Fruit fly (Drosophila melanogaster) whole organism, pupa: Measurements from ENCODE around the gene MTF-1.
A peak's percentile ranks its signal among the peaks of the same experiment; 100 is the strongest.

Experiments used
- CG10348 ChIP-seq: fragments of 200-800 bp; sonication (Bioruptor generic); IDR thresholded peaks from 2 replicates; pipeline ENCODE4 v1.3.6; 2022; ENCODE audit warnings: missing biosample characterization, missing genetic modification characterization
- CG12605 ChIP-seq: fragments of 200-800 bp; sonication (Bioruptor generic); IDR thresholded peaks from 2 replicates; pipeline ENCODE4 v1.3.6; 2022; ENCODE audit warnings: missing biosample characterization, missing genetic modification characterization
- CG13204 ChIP-seq: fragments of 200-800 bp; sonication (Bioruptor generic); optimal IDR thresholded peaks from 2 replicates; lab custom pipeline; 2018; ENCODE audit warnings: missing biosample characterization, mild to moderate bottlenecking, missing genetic modification characterization, moderate library complexity
- CG14655 ChIP-seq: fragments of 200-800 bp; sonication (Bioruptor generic); optimal IDR thresholded peaks from 3 replicates; lab custom pipeline; 2017; ENCODE audit warnings: mild to moderate bottlenecking, missing biosample characterization, missing genetic modification reagents, missing genetic modification characterization
- CG15710 ChIP-seq: fragments of 200-800 bp; sonication (Bioruptor generic); optimal IDR thresholded peaks from 2 replicates; lab custom pipeline; 2018; ENCODE audit warnings: missing biosample characterization, mild to moderate bottlenecking, missing genetic modification characterization, moderate library complexity
- CG17806 ChIP-seq: fragments of 200-800 bp; sonication (Bioruptor generic); optimal IDR thresholded peaks from 2 replicates; lab custom pipeline; 2018; ENCODE audit warnings: missing biosample characterization, mild to moderate bottlenecking, missing genetic modification characterization, moderate library complexity
- CG32121 ChIP-seq: fragments of 200-800 bp; sonication (Bioruptor generic); IDR thresholded peaks from 2 replicates; pipeline ENCODE4 v1.3.6; 2022; ENCODE audit warnings: missing biosample characterization, missing genetic modification characterization
- CG34367 ChIP-seq: fragments of 200-800 bp; sonication (Bioruptor generic); optimal IDR thresholded peaks from 2 replicates; lab custom pipeline; 2018; ENCODE audit warnings: missing biosample characterization, mild to moderate bottlenecking, missing genetic modification characterization
- CG4496 ChIP-seq: fragments of 200-800 bp; sonication (Bioruptor generic); IDR thresholded peaks from 3 replicates; pipeline ENCODE4 v1.3.6; 2022; ENCODE audit warnings: missing biosample characterization, missing genetic modification characterization
- CG8159 ChIP-seq: fragments of 200-800 bp; sonication (Bioruptor generic); optimal IDR thresholded peaks from 3 replicates; lab custom pipeline; 2018; ENCODE audit warnings: missing biosample characterization, mild to moderate bottlenecking, missing genetic modification characterization, moderate library complexity
- CG8301 ChIP-seq: fragments of 200-800 bp; sonication (Bioruptor generic); optimal IDR thresholded peaks from 2 replicates; lab custom pipeline; 2018; ENCODE audit warnings: missing biosample characterization, mild to moderate bottlenecking, missing genetic modification characterization
- CG9948 ChIP-seq: fragments of 200-800 bp; sonication (Bioruptor generic); optimal IDR thresholded peaks from 2 replicates; lab custom pipeline; 2018; ENCODE audit warnings: missing biosample characterization, mild to moderate bottlenecking, missing genetic modification characterization, moderate library complexity
- D1 ChIP-seq: fragments of 200-800 bp; sonication (Bioruptor generic); optimal IDR thresholded peaks from 2 replicates; lab custom pipeline; 2018; ENCODE audit warnings: missing biosample characterization, mild to moderate bottlenecking, missing genetic modification characterization, moderate library complexity
- EcR ChIP-seq: fragments of 200-800 bp; sonication (Bioruptor generic); optimal IDR thresholded peaks from 3 replicates; lab custom pipeline; 2019; ENCODE audit warnings: missing biosample characterization, missing genetic modification characterization, mild to moderate bottlenecking, moderate library complexity, missing genetic modification reagents
- Ets98B ChIP-seq: fragments of 200-800 bp; sonication (Bioruptor generic); IDR thresholded peaks from 2 replicates; pipeline ENCODE4 v1.3.6; 2022; ENCODE audit warnings: missing biosample characterization, missing genetic modification characterization
- Pif1A ChIP-seq: fragments of 200-800 bp; sonication (Bioruptor generic); optimal IDR thresholded peaks from 3 replicates; lab custom pipeline; 2016; ENCODE audit warnings: missing biosample characterization, missing genetic modification characterization
- Pif1B ChIP-seq: fragments of 200-800 bp; sonication (Bioruptor generic); optimal IDR thresholded peaks from 3 replicates; lab custom pipeline; 2016; ENCODE audit warnings: missing biosample characterization, missing genetic modification characterization
- Snoo ChIP-seq: fragments of 200-800 bp; sonication (Bioruptor generic); optimal IDR thresholded peaks from 3 replicates; lab custom pipeline; 2017; ENCODE audit warnings: missing biosample characterization, mild to moderate bottlenecking, missing genetic modification characterization, inconsistent platforms
- fd96Ca ChIP-seq: fragments of 200-800 bp; sonication (Bioruptor generic); IDR thresholded peaks from 3 replicates; pipeline ENCODE4 v1.3.6; 2022; ENCODE audit warnings: missing biosample characterization, missing genetic modification characterization
- gl ChIP-seq: fragments of 200-800 bp; sonication (Bioruptor generic); optimal IDR thresholded peaks from 2 replicates; lab custom pipeline; 2018; ENCODE audit warnings: missing biosample characterization, mild to moderate bottlenecking, missing genetic modification characterization
- rn ChIP-seq: fragments of 200-800 bp; sonication (Bioruptor generic); IDR thresholded peaks from 2 replicates; pipeline ENCODE4 v1.3.6; 2022; ENCODE audit warnings: missing biosample characterization, missing genetic modification characterization

MTF-1 gene

DNA sequence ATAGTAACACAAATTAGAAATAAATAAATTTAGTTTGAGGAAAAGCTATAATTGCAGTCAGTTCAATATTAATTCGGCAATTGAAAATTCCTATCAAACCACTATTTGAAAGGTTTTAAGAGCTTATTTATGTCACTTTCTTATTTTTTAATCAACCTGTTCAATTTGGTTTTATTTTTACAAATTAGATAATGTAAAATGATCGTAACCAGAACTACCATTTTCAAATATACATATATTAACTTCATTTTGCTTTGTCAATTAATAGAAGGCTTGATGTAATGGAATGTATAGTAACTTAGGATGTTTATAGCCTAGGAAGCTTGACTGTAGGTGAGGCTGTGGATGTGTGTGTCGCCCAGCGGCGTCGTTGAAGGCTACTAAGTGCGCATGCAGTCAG is 36.5 kb downstream of the MTF-1 start:
- TF ChIP-seq CG17806, result peak; percentile 26
- peak; percentile 41 for TF ChIP-seq CG14655
- no peak for TF ChIP-seq CG10348 (GFP tag; lab: Robert Waterston, UW)
- TF ChIP-seq CG32121, result no peak
- TF ChIP-seq CG34367 (tag; lab: Kevin White, UChicago), result no peak
- TF ChIP-seq Pif1B (GFP tag; lab: Kevin White, UChicago), result no peak
- no peak for TF ChIP-seq CG13204 (GFP tag; lab: Kevin White, UChicago)
- no peak for TF ChIP-seq fd96Ca (GFP tag; lab: Robert Waterston, UW)
- no peak for TF ChIP-seq EcR (GFP tag; lab: Kevin White, UChicago)
- TF ChIP-seq Pif1A (GFP tag; lab: Kevin White, UChicago), result no peak
- no peak for TF ChIP-seq CG12605
- peak; percentile 7 for TF ChIP-seq CG15710 (tag; lab: Kevin White, UChicago)
- no peak for TF ChIP-seq CG4496 (GFP tag; lab: Robert Waterston, UW)
- TF ChIP-seq CG9948 (tag; lab: Kevin White, UChicago), result peak; percentile 34
- TF ChIP-seq CG8159 (tag; lab: Kevin White, UChicago), result peak; percentile 50
- no peak for TF ChIP-seq Snoo (tag; lab: Kevin White, UChicago)
- no peak for TF ChIP-seq D1 (tag; lab: Kevin White, UChicago)
- TF ChIP-seq CG8301, result peak; percentile 1
- no peak for TF ChIP-seq Ets98B (GFP tag; lab: Robert Waterston, UW)

DNA sequence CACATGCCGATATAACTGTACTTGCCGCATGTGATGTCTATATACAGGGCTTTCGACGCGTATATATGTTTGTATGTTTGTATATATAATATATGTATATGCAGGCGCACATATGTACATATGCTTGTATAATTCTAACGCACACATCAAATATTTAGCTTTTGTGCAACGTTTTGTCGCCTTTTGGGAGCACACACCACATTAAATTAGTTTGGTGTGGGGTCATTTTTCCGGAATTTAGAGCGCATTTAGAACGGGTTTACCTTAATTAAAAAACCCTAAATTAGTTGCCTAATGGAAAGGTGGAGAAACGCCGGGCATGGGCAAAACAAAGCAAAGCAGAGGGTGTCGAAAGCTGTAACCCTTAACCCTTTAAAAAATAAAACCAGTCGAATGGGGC is 37.2 kb downstream of the MTF-1 start:
- TF ChIP-seq CG8301 (no peak), CG10348 (GFP tag; lab: Robert Waterston, UW) (no peak), CG14655 (no peak), CG32121 (no peak), Pif1B (GFP tag; lab: Kevin White, UChicago) (no peak)

DNA sequence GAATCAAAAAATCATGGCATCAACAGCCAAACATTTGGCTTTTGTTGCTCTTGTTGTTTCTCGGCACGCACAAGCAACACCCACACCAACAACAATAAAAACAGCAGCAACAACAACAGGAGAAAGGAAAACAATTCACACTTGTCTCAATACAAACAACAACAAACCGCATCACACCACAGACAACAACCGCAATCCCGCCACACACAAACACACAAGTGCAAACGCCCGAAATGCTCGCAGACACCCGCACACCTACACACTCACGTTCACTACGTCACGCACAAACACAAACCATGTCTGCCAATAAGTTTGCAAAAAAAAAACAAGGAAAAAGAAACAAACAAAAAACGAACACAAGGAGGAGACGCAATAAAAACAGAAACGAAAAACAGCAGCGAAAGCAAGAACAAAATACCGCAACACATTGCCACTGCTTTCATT is 37.7 kb downstream of the MTF-1 start:
- TF ChIP-seq CG13204 (GFP tag; lab: Kevin White, UChicago), result peak; percentile 57
- TF ChIP-seq CG34367 (tag; lab: Kevin White, UChicago), result peak; percentile 26
- TF ChIP-seq Ets98B (GFP tag; lab: Robert Waterston, UW), result peak; percentile 80
- TF ChIP-seq CG14655, result no peak
- no peak for TF ChIP-seq CG17806
- peak; percentile 75 for TF ChIP-seq CG4496 (GFP tag; lab: Robert Waterston, UW)
- peak; percentile 35 for TF ChIP-seq CG15710 (tag; lab: Kevin White, UChicago)
- no peak for TF ChIP-seq CG10348 (GFP tag; lab: Robert Waterston, UW)
- peak; percentile 64 for TF ChIP-seq gl (tag; lab: Kevin White, UChicago)
- peak; percentile 59 for TF ChIP-seq Pif1A (GFP tag; lab: Kevin White, UChicago)
- peak; percentile 43; the same call in 1 of the 2 replicates for TF ChIP-seq CG32121
- no peak for TF ChIP-seq Pif1B (GFP tag; lab: Kevin White, UChicago)
- no peak for TF ChIP-seq CG8159 (tag; lab: Kevin White, UChicago)
- TF ChIP-seq CG9948 (tag; lab: Kevin White, UChicago), result no peak
- TF ChIP-seq fd96Ca (GFP tag; lab: Robert Waterston, UW), result peak; percentile 69
- TF ChIP-seq D1 (tag; lab: Kevin White, UChicago), result no peak
- TF ChIP-seq CG8301, result no peak
- TF ChIP-seq Snoo (tag; lab: Kevin White, UChicago), result peak; percentile 12
- no peak for TF ChIP-seq EcR (GFP tag; lab: Kevin White, UChicago)
- TF ChIP-seq rn (GFP tag; lab: Robert Waterston, UW), result no peak
- TF ChIP-seq CG12605, result peak; percentile 72; the same call in 1 of the 2 replicates

DNA sequence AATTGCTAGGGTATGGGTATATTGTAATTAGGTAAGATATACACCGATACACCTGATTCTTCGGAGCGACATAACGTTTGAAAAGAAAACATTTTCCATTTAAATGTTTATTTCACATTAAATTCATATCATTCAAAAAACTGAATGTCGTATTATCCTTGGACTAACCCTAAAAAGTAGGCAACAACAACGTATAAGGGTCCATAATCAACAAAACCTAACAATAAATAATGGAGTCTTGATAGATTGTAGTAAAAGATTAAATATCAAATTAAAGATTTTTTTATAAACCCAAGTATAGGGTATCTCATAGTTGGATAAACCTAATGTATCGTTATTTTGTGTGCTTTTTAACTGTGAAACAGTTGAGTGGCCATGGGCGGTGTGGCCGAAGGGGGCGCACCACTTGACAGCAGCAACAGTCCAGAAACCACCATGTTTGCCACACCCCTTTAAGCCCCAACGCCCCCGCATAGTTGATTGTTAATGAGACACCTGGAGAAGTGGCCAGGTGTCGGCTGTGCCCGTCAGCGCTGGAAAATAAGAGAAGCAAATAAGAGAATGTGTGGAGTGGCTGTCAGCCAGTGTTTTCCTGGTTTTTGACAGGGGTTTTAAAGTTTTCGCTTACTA is 38.3 kb downstream of the MTF-1 start:
- TF ChIP-seq D1 (tag; lab: Kevin White, UChicago), result no peak
- TF ChIP-seq CG4496 (GFP tag; lab: Robert Waterston, UW), result no peak
- TF ChIP-seq EcR (GFP tag; lab: Kevin White, UChicago), result no peak
- TF ChIP-seq Pif1A (GFP tag; lab: Kevin White, UChicago), result peak; percentile 27
- no peak for TF ChIP-seq CG17806
- peak; percentile 10 for TF ChIP-seq CG9948 (tag; lab: Kevin White, UChicago)
- no peak for TF ChIP-seq fd96Ca (GFP tag; lab: Robert Waterston, UW)
- TF ChIP-seq CG8159 (tag; lab: Kevin White, UChicago), result peak; percentile 18

DNA sequence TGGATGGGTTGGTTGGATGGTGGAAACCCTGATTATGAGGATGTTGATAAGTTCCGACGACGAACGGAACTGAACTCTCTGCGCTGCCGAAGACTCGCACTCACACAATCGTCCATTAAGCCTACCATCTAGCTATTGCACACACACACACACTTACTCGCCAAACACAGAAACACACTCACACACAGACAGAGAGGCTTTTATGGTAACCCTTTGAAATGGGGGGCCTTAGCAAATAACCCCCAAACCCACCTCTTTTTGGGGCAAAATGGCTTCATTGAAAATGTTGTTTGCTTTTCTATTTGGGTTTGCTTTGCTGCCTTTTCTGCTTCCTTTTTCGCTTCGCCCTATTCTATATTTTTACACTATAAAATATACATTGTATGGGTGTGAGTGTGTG is 39.0 kb downstream of the MTF-1 start:
- TF ChIP-seq CG13204 (GFP tag; lab: Kevin White, UChicago), result no peak
- no peak for TF ChIP-seq fd96Ca (GFP tag; lab: Robert Waterston, UW)
- TF ChIP-seq CG34367 (tag; lab: Kevin White, UChicago), result no peak
- TF ChIP-seq CG8301, result no peak
- TF ChIP-seq D1 (tag; lab: Kevin White, UChicago), result no peak
- TF ChIP-seq CG17806, result no peak
- no peak for TF ChIP-seq rn (GFP tag; lab: Robert Waterston, UW)
- TF ChIP-seq Ets98B (GFP tag; lab: Robert Waterston, UW), result no peak
- no peak for TF ChIP-seq CG32121
- no peak for TF ChIP-seq CG8159 (tag; lab: Kevin White, UChicago)
- TF ChIP-seq CG12605, result no peak
